Fruit fly (Drosophila melanogaster) whole organism, prepupa: ENCODE measurements around the gene CG32371.

Experiments used
- CG3032 ChIP-seq: fragments of 200-800 bp; optimal IDR thresholded peaks from 2 replicates; lab custom pipeline; 2019; ENCODE audit warnings: missing biosample characterization, mild to moderate bottlenecking, missing genetic modification characterization, moderate library complexity
- CG31627 ChIP-seq: fragments of 200-800 bp; sonication (Bioruptor generic); optimal IDR thresholded peaks from 3 replicates; lab custom pipeline; 2016; ENCODE audit warnings: missing biosample characterization, missing genetic modification characterization
- CG4318 ChIP-seq: fragments of 200-800 bp; sonication (Bioruptor generic); optimal IDR thresholded peaks from 3 replicates; lab custom pipeline; 2017; ENCODE audit warnings: missing biosample characterization, mild to moderate bottlenecking, missing genetic modification characterization
- CG6792 ChIP-seq: fragments of 200-800 bp; sonication (Bioruptor generic); optimal IDR thresholded peaks from 3 replicates; lab custom pipeline; 2016; ENCODE audit warnings: missing biosample characterization, missing genetic modification characterization
- CG6854 ChIP-seq: fragments of 200-800 bp; sonication (Bioruptor generic); optimal IDR thresholded peaks from 2 replicates; lab custom pipeline; 2017; ENCODE audit warnings: missing biosample characterization, mild to moderate bottlenecking, missing genetic modification characterization
- CG8119 ChIP-seq: fragments of 200-800 bp; sonication (Bioruptor generic); IDR thresholded peaks from 3 replicates; pipeline ENCODE4 v1.3.6; 2022; ENCODE audit warnings: missing biosample characterization, missing genetic modification characterization
- Lpt ChIP-seq: fragments of 200-800 bp; sonication (Bioruptor generic); optimal IDR thresholded peaks from 3 replicates; lab custom pipeline; 2016; ENCODE audit warnings: missing biosample characterization, missing genetic modification characterization
- Met ChIP-seq: fragments of 200-800 bp; sonication (Bioruptor generic); optimal IDR thresholded peaks from 3 replicates; lab custom pipeline; 2016; ENCODE audit warnings: missing biosample characterization, missing genetic modification characterization
- OdsH ChIP-seq: fragments of 200-800 bp; sonication (Bioruptor generic); optimal IDR thresholded peaks from 3 replicates; lab custom pipeline; 2016; ENCODE audit warnings: missing biosample characterization, missing genetic modification characterization
- Sox102F ChIP-seq: fragments of 200-800 bp; sonication (Bioruptor generic); optimal IDR thresholded peaks from 2 replicates; lab custom pipeline; 2016; ENCODE audit warnings: missing biosample characterization, mild to moderate bottlenecking, missing genetic modification characterization
- Sox14 ChIP-seq: fragments of 200-800 bp; sonication (Bioruptor generic); optimal IDR thresholded peaks from 3 replicates; lab custom pipeline; 2016; ENCODE audit warnings: missing biosample characterization, missing genetic modification characterization
- dsx ChIP-seq: fragments of 200-800 bp; optimal IDR thresholded peaks from 3 replicates; lab custom pipeline; 2019; ENCODE audit warnings: missing biosample characterization, mild to moderate bottlenecking, missing genetic modification characterization, moderate library complexity; ENCODE audit not compliant: poor library complexity, severe bottlenecking

- TF ChIP-seq dsx (GFP tag; lab: Kevin White, UChicago) (no peak), OdsH (GFP tag; lab: Kevin White, UChicago) (no peak), Met (GFP tag; lab: Kevin White, UChicago) (no peak), Sox102F (GFP tag; lab: Kevin White, UChicago) (no peak), CG3032 (no peak), CG6854 (GFP tag; lab: Kevin White, UChicago) (no peak), CG4318 (no peak), Lpt (GFP tag; lab: Kevin White, UChicago) (no peak), CG6792 (GFP tag; lab: Kevin White, UChicago) (no peak), Sox14 (GFP tag; lab: Kevin White, UChicago) (no peak), CG8119 (GFP tag; lab: Robert Waterston, UW) (no peak), CG31627 (GFP tag; lab: Kevin White, UChicago) (no peak)
These were observed 18.8 kb upstream of the CG32371 start for dm6 chr3L:7786989-7787388.
